Fruit fly (Drosophila melanogaster) whole organism, embryonic: ENCODE data around the gene Ocrl.
A peak's percentile ranks its signal among the peaks of the same experiment; 100 is the strongest.

Experiments
- CG10267 ChIP-seq: fragments of 200-800 bp; sonication (Bioruptor generic); optimal IDR thresholded peaks from 2 replicates; lab custom pipeline; 2018; ENCODE audit warnings: missing biosample characterization, mild to moderate bottlenecking, missing genetic modification characterization, moderate library complexity
- CG10274 ChIP-seq: fragments of 200-800 bp; sonication (Bioruptor generic); optimal IDR thresholded peaks from 3 replicates; lab custom pipeline; 2017; ENCODE audit warnings: missing biosample characterization, mild to moderate bottlenecking, missing genetic modification characterization
- CG10979 ChIP-seq: fragments of 200-800 bp; sonication (Bioruptor generic); optimal IDR thresholded peaks from 2 replicates; lab custom pipeline; 2018; ENCODE audit warnings: missing biosample characterization, mild to moderate bottlenecking, missing genetic modification characterization, moderate library complexity
- CG12219 ChIP-seq: fragments of 200-800 bp; sonication (Bioruptor generic); optimal IDR thresholded peaks from 3 replicates; lab custom pipeline; 2018; ENCODE audit warnings: missing biosample characterization, mild to moderate bottlenecking, missing genetic modification characterization
- CG14710 ChIP-seq: fragments of 200-800 bp; sonication (Bioruptor generic); optimal IDR thresholded peaks from 3 replicates; lab custom pipeline; 2019; ENCODE audit warnings: missing biosample characterization, mild to moderate bottlenecking, missing genetic modification characterization, moderate library complexity
- CG16813 ChIP-seq: fragments of 200-800 bp; sonication (Bioruptor generic); IDR thresholded peaks from 3 replicates; pipeline ENCODE4 v1.3.6; 2022; ENCODE audit warnings: missing biosample characterization, missing genetic modification characterization; ENCODE audit not compliant: partially characterized antibody
- CG17328 ChIP-seq: fragments of 200-800 bp; sonication (Bioruptor generic); IDR thresholded peaks from 2 replicates; pipeline ENCODE4 v1.3.6; 2022; ENCODE audit warnings: missing biosample characterization, missing genetic modification characterization
- CG17829 ChIP-seq: fragments of 200-800 bp; optimal IDR thresholded peaks from 2 replicates; lab custom pipeline; 2019; ENCODE audit warnings: missing biosample characterization, mild to moderate bottlenecking, missing genetic modification characterization, moderate library complexity
- CG18011 ChIP-seq: fragments of 200-800 bp; sonication (Bioruptor generic); optimal IDR thresholded peaks from 2 replicates; lab custom pipeline; 2017; ENCODE audit warnings: missing biosample characterization, missing genetic modification characterization, mild to moderate bottlenecking, moderate library complexity, missing genotype
- CG2116 ChIP-seq: fragments of 200-800 bp; sonication (Bioruptor generic); optimal IDR thresholded peaks from 3 replicates; lab custom pipeline; 2018; ENCODE audit warnings: missing biosample characterization, mild to moderate bottlenecking, missing genetic modification characterization
- CG32532 ChIP-seq: fragments of 200-800 bp; sonication (Bioruptor generic); IDR thresholded peaks from 2 replicates; pipeline ENCODE4 v1.3.6; 2022; ENCODE audit warnings: missing biosample characterization, missing genetic modification characterization
- CG33213 ChIP-seq: fragments of 200-800 bp; sonication (Bioruptor generic); optimal IDR thresholded peaks from 3 replicates; lab custom pipeline; 2016; ENCODE audit warnings: missing biosample characterization, missing genetic modification characterization
- CG33557 ChIP-seq: fragments of 200-800 bp; sonication (Bioruptor generic); optimal IDR thresholded peaks from 2 replicates; lab custom pipeline; 2019; ENCODE audit warnings: missing biosample characterization, mild to moderate bottlenecking, missing genetic modification characterization, moderate library complexity
- CG34376 ChIP-seq: fragments of 200-800 bp; sonication (Bioruptor generic); optimal IDR thresholded peaks from 2 replicates; lab custom pipeline; 2018; ENCODE audit warnings: missing biosample characterization, mild to moderate bottlenecking, missing genetic modification characterization
- CG4617 ChIP-seq: fragments of 200-800 bp; sonication (Bioruptor generic); optimal IDR thresholded peaks from 3 replicates; lab custom pipeline; 2016; ENCODE audit warnings: missing biosample characterization, missing genetic modification characterization, borderline replicate concordance
- CG5180 ChIP-seq: fragments of 200-800 bp; sonication (Bioruptor generic); optimal IDR thresholded peaks from 3 replicates; lab custom pipeline; 2017; ENCODE audit warnings: missing biosample characterization, missing genetic modification characterization, mild to moderate bottlenecking, moderate library complexity, missing genetic modification reagents
- CG6683 ChIP-seq: fragments of 200-800 bp; sonication (Bioruptor generic); optimal IDR thresholded peaks from 2 replicates; lab custom pipeline; 2017; ENCODE audit warnings: missing biosample characterization, mild to moderate bottlenecking, missing genetic modification characterization, missing genetic modification reagents
- CG6689 ChIP-seq: fragments of 200-800 bp; sonication (Bioruptor generic); IDR thresholded peaks from 2 replicates; pipeline ENCODE4 v1.3.6; 2022; ENCODE audit warnings: missing biosample characterization, missing genetic modification characterization
- CG6765 ChIP-seq: fragments of 200-800 bp; sonication (Bioruptor generic); optimal IDR thresholded peaks from 3 replicates; lab custom pipeline; 2017; ENCODE audit warnings: missing biosample characterization, mild to moderate bottlenecking, missing genetic modification characterization
- CG8924 ChIP-seq: fragments of 200-800 bp; optimal IDR thresholded peaks from 3 replicates; lab custom pipeline; 2019; ENCODE audit warnings: missing biosample characterization, mild to moderate bottlenecking, missing genetic modification characterization, moderate library complexity
- CHES-1-like ChIP-seq: fragments of 200-800 bp; sonication (Bioruptor generic); optimal IDR thresholded peaks from 2 replicates; lab custom pipeline; 2016; ENCODE audit warnings: missing biosample characterization, missing genetic modification characterization
- CTCF ChIP-seq: fragments of 200-800 bp; sonication (Bioruptor generic); optimal IDR thresholded peaks from 2 replicates; lab custom pipeline; 2017; ENCODE audit warnings: missing biosample characterization, mild to moderate bottlenecking, missing genetic modification characterization, moderate library complexity
- Dbx ChIP-seq: fragments of 200-800 bp; sonication (Bioruptor generic); IDR thresholded peaks from 3 replicates; pipeline ENCODE4 v1.3.6; 2022; ENCODE audit warnings: missing biosample characterization, missing genetic modification characterization
- Dp ChIP-seq: fragments of 200-800 bp; sonication (Bioruptor generic); optimal IDR thresholded peaks from 2 replicates; lab custom pipeline; 2018; ENCODE audit warnings: missing biosample characterization, mild to moderate bottlenecking, missing genetic modification characterization, moderate library complexity
- E2f2 ChIP-seq: fragments of 200-800 bp; sonication (Bioruptor generic); IDR thresholded peaks from 2 replicates; pipeline ENCODE4 v1.3.6; 2022; ENCODE audit warnings: missing biosample characterization, missing genetic modification characterization
- HLHmδ ChIP-seq: fragments of 200-800 bp; sonication (Bioruptor generic); optimal IDR thresholded peaks from 2 replicates; lab custom pipeline; 2018; ENCODE audit warnings: missing biosample characterization, mild to moderate bottlenecking, missing genetic modification characterization, moderate library complexity
- Hr51 ChIP-seq, 2 experiments: fragments of 200-800 bp; sonication (Bioruptor generic); optimal IDR thresholded peaks; 2 replicates in 1 of 2; 3 replicates in 1 of 2; lab custom pipeline; 2016 to 2018; ENCODE audit warnings: missing biosample characterization in 2 of 2, missing genetic modification characterization in 2 of 2, mild to moderate bottlenecking in 1 of 2, moderate library complexity in 1 of 2
- Jarid2 ChIP-seq: fragments of 200-800 bp; sonication (Bioruptor generic); optimal IDR thresholded peaks from 3 replicates; lab custom pipeline; 2017; ENCODE audit warnings: mild to moderate bottlenecking, missing biosample characterization, missing genetic modification reagents, missing genetic modification characterization
- MBD-R2 ChIP-seq: fragments of 200-800 bp; sonication (Bioruptor generic); IDR thresholded peaks from 2 replicates; pipeline ENCODE4 v1.3.6; 2022; ENCODE audit warnings: missing biosample characterization, missing genetic modification characterization
- Neu2 ChIP-seq: fragments of 200-800 bp; sonication (Bioruptor generic); optimal IDR thresholded peaks from 3 replicates; lab custom pipeline; 2016; ENCODE audit warnings: missing biosample characterization, missing genetic modification characterization, borderline replicate concordance
- Poxn ChIP-seq: fragments of 200-800 bp; sonication (Bioruptor generic); IDR thresholded peaks from 2 replicates; pipeline ENCODE4 v1.3.6; 2022; ENCODE audit warnings: missing biosample characterization, missing genetic modification characterization
- Sry-δ ChIP-seq: fragments of 200-800 bp; sonication (Bioruptor generic); optimal IDR thresholded peaks from 2 replicates; lab custom pipeline; 2016; ENCODE audit warnings: missing biosample characterization, missing genetic modification characterization
- YL-1 ChIP-seq: fragments of 200-800 bp; sonication (Bioruptor generic); optimal IDR thresholded peaks from 3 replicates; lab custom pipeline; 2017; ENCODE audit warnings: missing biosample characterization, mild to moderate bottlenecking, missing genetic modification characterization
- amos ChIP-seq: fragments of 200-800 bp; sonication (Bioruptor generic); IDR thresholded peaks from 2 replicates; pipeline ENCODE4 v1.3.6; 2022; ENCODE audit warnings: missing biosample characterization, missing genetic modification characterization; ENCODE audit not compliant: partially characterized antibody
- ap ChIP-seq: fragments of 200-800 bp; sonication (Bioruptor generic); IDR thresholded peaks from 2 replicates; pipeline ENCODE4 v1.3.6; 2022; ENCODE audit warnings: missing biosample characterization, missing genetic modification characterization
- cg ChIP-seq: fragments of 200-800 bp; sonication (Bioruptor generic); optimal IDR thresholded peaks from 3 replicates; lab custom pipeline; 2019; ENCODE audit warnings: missing biosample characterization, mild to moderate bottlenecking, missing genetic modification characterization, moderate library complexity
- crol ChIP-seq: fragments of 200-800 bp; sonication (Bioruptor generic); IDR thresholded peaks from 2 replicates; pipeline ENCODE4 v1.3.6; 2022; ENCODE audit warnings: missing biosample characterization, missing genetic modification characterization
- dimm ChIP-seq: fragments of 200-800 bp; sonication (Bioruptor generic); IDR thresholded peaks from 2 replicates; pipeline ENCODE4 v1.3.6; 2022; ENCODE audit warnings: missing biosample characterization, missing genetic modification characterization
- dm ChIP-seq: fragments of 200-800 bp; sonication (Bioruptor generic); optimal IDR thresholded peaks from 3 replicates; lab custom pipeline; 2016; ENCODE audit warnings: missing biosample characterization, missing genetic modification characterization
- emc ChIP-seq: fragments of 200-800 bp; sonication (Bioruptor generic); optimal IDR thresholded peaks from 2 replicates; lab custom pipeline; 2016; ENCODE audit warnings: missing biosample characterization, missing genetic modification characterization
- gsb ChIP-seq: fragments of 200-800 bp; sonication (Bioruptor generic); IDR thresholded peaks from 2 replicates; pipeline ENCODE4 v1.3.6; 2022; ENCODE audit warnings: missing biosample characterization, missing genetic modification characterization
- hkb ChIP-seq, 2 experiments: fragments of 200-800 bp in 1 of 2; fragments of >200 bp in 1 of 2; sonication (Bioruptor generic) in 1 of 2; IDR thresholded peaks in 1 of 2; optimal IDR thresholded peaks in 1 of 2; 2 replicates each; pipeline versions ENCODE4 v1.3.6 to Lab custom; 2017 to 2022; ENCODE audit warnings: missing biosample characterization in 1 of 2, missing genetic modification characterization in 1 of 2
- insv ChIP-seq, 2 experiments: fragments of 200-800 bp; sonication (Bioruptor generic); optimal IDR thresholded peaks; 3 replicates each; lab custom pipeline; 2016 to 2018; ENCODE audit warnings: missing biosample characterization in 2 of 2, missing genetic modification characterization in 2 of 2
- kni ChIP-seq: fragments of 200-800 bp; sonication (Bioruptor generic); optimal IDR thresholded peaks from 3 replicates; lab custom pipeline; 2017; ENCODE audit warnings: mild to moderate bottlenecking, missing biosample characterization, missing genetic modification reagents, missing genetic modification characterization
- lola ChIP-seq, 3 experiments: fragments of >200 bp in 2 of 3; fragments of 200-800 bp in 1 of 3; sonication (Bioruptor generic) in 1 of 3; optimal IDR thresholded peaks; 2 replicates each; lab custom pipeline; 2017 to 2019; ENCODE audit warnings: missing biosample characterization in 3 of 3, missing genetic modification characterization in 3 of 3, mild to moderate bottlenecking in 1 of 3, moderate library complexity in 1 of 3
- pzg ChIP-seq: fragments of 200-800 bp; sonication (Bioruptor generic); optimal IDR thresholded peaks from 3 replicates; lab custom pipeline; 2018; ENCODE audit warnings: missing biosample characterization, mild to moderate bottlenecking, missing genetic modification characterization, moderate library complexity
- ro ChIP-seq: fragments of 200-800 bp; sonication (Bioruptor generic); IDR thresholded peaks from 2 replicates; pipeline ENCODE4 v1.3.6; 2022; ENCODE audit warnings: missing biosample characterization, missing genetic modification characterization
- sisA ChIP-seq: fragments of 200-800 bp; sonication (Bioruptor generic); IDR thresholded peaks from 2 replicates; pipeline ENCODE4 v1.3.6; 2022; ENCODE audit warnings: missing biosample characterization, missing genetic modification characterization
- tin ChIP-seq: fragments of 200-800 bp; sonication (Bioruptor generic); optimal IDR thresholded peaks from 3 replicates; lab custom pipeline; 2016; ENCODE audit warnings: missing biosample characterization, missing genetic modification characterization

Ocrl gene

dm6 chrX:1922765-1923501 is at the start of gene Ocrl, which contains the start of gene eIF2Bepsilon:
Gene Ocrl, plus strand, starts transcription at chrX:1922981.
Gene eIF2Bepsilon, minus strand, starts transcription at chrX:1922874.
- no peak for TF ChIP-seq Dbx (GFP tag; lab: Robert Waterston, UW)
- TF ChIP-seq pzg (GFP tag; lab: Kevin White, UChicago): peak; percentile 98
- TF ChIP-seq Jarid2 (GFP tag; lab: Kevin White, UChicago): no peak
- peak; percentile 94 for TF ChIP-seq MBD-R2 (GFP tag; lab: Robert Waterston, UW)
- TF ChIP-seq crol (GFP tag; lab: Robert Waterston, UW): no peak
- TF ChIP-seq YL-1 (GFP tag; lab: Kevin White, UChicago): peak; percentile 73
- TF ChIP-seq Dp (GFP tag; lab: Kevin White, UChicago): peak; percentile 55
- peak; percentile 78 for TF ChIP-seq Neu2 (GFP tag; lab: Kevin White, UChicago)
- TF ChIP-seq emc (GFP tag; lab: Kevin White, UChicago): no peak
- peak; percentile 1 for TF ChIP-seq CG10979
- no peak for TF ChIP-seq hkb (optimal IDR thresholded peaks at IDR 0.05; lab: Kevin White, UChicago)
- no peak for TF ChIP-seq hkb (GFP tag; IDR thresholded peaks at IDR 0.05; lab: Robert Waterston, UW)
- no peak for TF ChIP-seq dimm (GFP tag; lab: Robert Waterston, UW)
- TF ChIP-seq CG2116 (GFP tag; lab: Kevin White, UChicago): peak; percentile 66
- TF ChIP-seq CG17829 (tag; lab: Kevin White, UChicago): peak; percentile 25
- TF ChIP-seq gsb: no peak
- no peak for TF ChIP-seq CG18011 (GFP tag; lab: Kevin White, UChicago)
- no peak for TF ChIP-seq Poxn (GFP tag; lab: Robert Waterston, UW)
- peak; percentile 62 for TF ChIP-seq CG14710 (tag; lab: Kevin White, UChicago)
- TF ChIP-seq CG10274 (GFP tag; lab: Kevin White, UChicago): peak; percentile 59
- TF ChIP-seq CG33557 (GFP tag; lab: Kevin White, UChicago): no peak
- TF ChIP-seq CG6683: peak; percentile 3
- peak; percentile 46; the same call in 1 of the 2 replicates for TF ChIP-seq E2f2 (GFP tag; lab: Robert Waterston, UW)
- TF ChIP-seq amos (GFP tag; lab: Robert Waterston, UW): peak; percentile 46
- peak; percentile 61 for TF ChIP-seq Sry-δ (GFP tag; lab: Kevin White, UChicago)
- peak; percentile 12 for TF ChIP-seq CG12219 (GFP tag; lab: Kevin White, UChicago)
- no peak for TF ChIP-seq CG6765 (GFP tag; lab: Kevin White, UChicago)
- no peak for TF ChIP-seq ap (GFP tag; lab: Robert Waterston, UW)
- peak; percentile 9 for TF ChIP-seq CG10267 (tag; lab: Kevin White, UChicago)
- TF ChIP-seq CTCF: peak; percentile 36
- peak; percentile 93 to 99 for TF ChIP-seq insv (GFP tag; optimal IDR thresholded peaks at IDR 0.05; lab: Kevin White, UChicago)
- peak; percentile 92 for TF ChIP-seq CG4617
- TF ChIP-seq CG17328 (GFP tag; lab: Robert Waterston, UW): no peak
- TF ChIP-seq CG16813 (GFP tag; lab: Robert Waterston, UW): no peak
- peak; percentile 14 for TF ChIP-seq CG34376 (GFP tag; lab: Kevin White, UChicago)
- TF ChIP-seq kni: no peak
- TF ChIP-seq ro (GFP tag; lab: Robert Waterston, UW): no peak
- TF ChIP-seq Hr51 (GFP tag; optimal IDR thresholded peaks at IDR 0.05; lab: Kevin White, UChicago): no peak
- TF ChIP-seq CG5180 (GFP tag; lab: Kevin White, UChicago): no peak
- no peak for TF ChIP-seq lola (GFP tag; optimal IDR thresholded peaks at IDR 0.05; lab: Kevin White, UChicago)
- TF ChIP-seq cg (GFP tag; lab: Kevin White, UChicago): peak; percentile 87
- no peak for TF ChIP-seq tin (GFP tag; lab: Kevin White, UChicago)
- peak; percentile 70 for TF ChIP-seq HLHmδ (GFP tag; lab: Kevin White, UChicago)
- no peak for TF ChIP-seq CG32532
- TF ChIP-seq dm (GFP tag; lab: Kevin White, UChicago): peak; percentile 55
- TF ChIP-seq CG33213 (GFP tag; lab: Kevin White, UChicago): peak; percentile 53
- no peak for TF ChIP-seq sisA (GFP tag; lab: Robert Waterston, UW)
- TF ChIP-seq CG8924 (tag; lab: Kevin White, UChicago): no peak
- TF ChIP-seq CHES-1-like: peak; percentile 34
- TF ChIP-seq CG6689 (GFP tag; lab: Robert Waterston, UW): no peak
